Worm (Caenorhabditis elegans) whole organism, mixed stage, embryonic: ENCODE measurements around the gene F45E1.5.

Source experiments
- M03D4.4 ChIP-seq: sonication (generic microtip); optimal IDR thresholded peaks from 2 replicates; lab custom pipeline; 2017; ENCODE audit warnings: mild to moderate bottlenecking, missing genetic modification characterization, missing compliant biosample characterization
- bed-3 ChIP-seq: fragments of 200-800 bp; sonication (Bioruptor generic); optimal IDR thresholded peaks from 3 replicates; lab custom pipeline; 2018; ENCODE audit warnings: mild to moderate bottlenecking, missing genetic modification characterization, moderate library complexity, missing compliant biosample characterization
- blmp-1 ChIP-seq: fragments of 150-350 bp; optimal IDR thresholded peaks from 2 replicates; lab custom pipeline; 2014; ENCODE audit warnings: missing biosample characterization, missing genetic modification characterization
- ceh-39 ChIP-seq: fragments of 150-350 bp; optimal IDR thresholded peaks from 2 replicates; lab custom pipeline; 2014; ENCODE audit warnings: missing biosample characterization, missing genetic modification characterization
- ceh-83 ChIP-seq: fragments of 200-800 bp; sonication (Bioruptor generic); optimal IDR thresholded peaks from 2 replicates; lab custom pipeline; 2018; ENCODE audit warnings: mild to moderate bottlenecking, missing genetic modification characterization, missing compliant biosample characterization
- ces-1 ChIP-seq: fragments of 150-350 bp; optimal IDR thresholded peaks from 2 replicates; lab custom pipeline; 2014; ENCODE audit warnings: missing biosample characterization, missing genetic modification reagents, missing genetic modification characterization
- cnd-1 ChIP-seq: fragments of 200-800 bp; sonication (Bioruptor generic); optimal IDR thresholded peaks from 2 replicates; lab custom pipeline; 2018; ENCODE audit warnings: mild to moderate bottlenecking, missing genetic modification characterization, missing compliant biosample characterization
- drap-1 ChIP-seq: fragments of 200-800 bp; sonication (Bioruptor generic); optimal IDR thresholded peaks from 3 replicates; lab custom pipeline; 2018; ENCODE audit warnings: mild to moderate bottlenecking, missing genetic modification characterization, missing compliant biosample characterization
- elt-3 ChIP-seq: fragments of 150-350 bp; optimal IDR thresholded peaks from 2 replicates; lab custom pipeline; 2014; ENCODE audit warnings: missing biosample characterization, missing genetic modification characterization
- flh-1 ChIP-seq: fragments of 200-800 bp; sonication (Bioruptor generic); optimal IDR thresholded peaks from 2 replicates; lab custom pipeline; 2018; ENCODE audit warnings: mild to moderate bottlenecking, missing genetic modification characterization, moderate library complexity, missing compliant biosample characterization
- hlh-1 ChIP-seq: fragments of 150-350 bp; optimal IDR thresholded peaks from 2 replicates; lab custom pipeline; 2014; ENCODE audit warnings: missing biosample characterization, missing genetic modification reagents, missing genetic modification characterization
- lin-13 ChIP-seq: fragments of 150-350 bp; optimal IDR thresholded peaks from 2 replicates; lab custom pipeline; 2014; ENCODE audit warnings: missing biosample characterization, missing genetic modification characterization
- lin-32 ChIP-seq: fragments of 200-800 bp; sonication (Bioruptor generic); optimal IDR thresholded peaks from 2 replicates; lab custom pipeline; 2018; ENCODE audit warnings: mild to moderate bottlenecking, missing genetic modification characterization, missing compliant biosample characterization
- lsy-2 ChIP-seq: fragments of 150-350 bp; optimal IDR thresholded peaks from 2 replicates; lab custom pipeline; 2014; ENCODE audit warnings: missing biosample characterization, missing genetic modification characterization
- mab-5 ChIP-seq: fragments of 150-350 bp; optimal IDR thresholded peaks from 2 replicates; lab custom pipeline; 2014; ENCODE audit warnings: missing biosample characterization, missing genetic modification characterization
- mep-1 ChIP-seq: fragments of 150-350 bp; optimal IDR thresholded peaks from 2 replicates; lab custom pipeline; 2017; ENCODE audit warnings: missing biosample characterization, missing genetic modification reagents, missing genetic modification characterization, inconsistent platforms
- mls-2 ChIP-seq: sonication (generic microtip); optimal IDR thresholded peaks from 2 replicates; lab custom pipeline; 2016; ENCODE audit warnings: mild to moderate bottlenecking, missing genetic modification characterization, moderate library complexity, missing compliant biosample characterization
- nhr-12 ChIP-seq: fragments of 150-350 bp; optimal IDR thresholded peaks from 2 replicates; lab custom pipeline; 2014; ENCODE audit warnings: missing biosample characterization, missing genetic modification characterization
- nhr-2 ChIP-seq: fragments of 150-350 bp; optimal IDR thresholded peaks from 2 replicates; lab custom pipeline; 2014; ENCODE audit warnings: missing biosample characterization, missing genetic modification characterization
- nhr-28 ChIP-seq: fragments of 150-350 bp; optimal IDR thresholded peaks from 2 replicates; lab custom pipeline; 2014; ENCODE audit warnings: missing biosample characterization, missing genetic modification characterization
- nhr-76 ChIP-seq: sonication (generic microtip); optimal IDR thresholded peaks from 2 replicates; lab custom pipeline; 2017; ENCODE audit warnings: missing biosample characterization, missing genetic modification characterization
- pha-4 ChIP-seq: fragments of 150-350 bp; optimal IDR thresholded peaks from 2 replicates; lab custom pipeline; 2018; ENCODE audit warnings: missing biosample characterization, missing genetic modification reagents, missing genetic modification characterization
- sem-2 ChIP-seq: fragments of 200-800 bp; sonication (Bioruptor generic); optimal IDR thresholded peaks from 2 replicates; lab custom pipeline; 2018; ENCODE audit warnings: mild to moderate bottlenecking, missing genetic modification characterization, missing compliant biosample characterization
- snpc-4 ChIP-seq: fragments of 150-350 bp; optimal IDR thresholded peaks from 2 replicates; lab custom pipeline; 2014; ENCODE audit warnings: missing biosample characterization, missing genetic modification characterization
- sptf-1 ChIP-seq: sonication (generic microtip); optimal IDR thresholded peaks from 2 replicates; lab custom pipeline; 2017; ENCODE audit warnings: mild to moderate bottlenecking, missing genetic modification characterization, moderate library complexity, missing compliant biosample characterization
- tbx-8 ChIP-seq: fragments of 200-800 bp; sonication (Bioruptor generic); optimal IDR thresholded peaks from 2 replicates; lab custom pipeline; 2018; ENCODE audit warnings: mild to moderate bottlenecking, missing genetic modification characterization, moderate library complexity, missing compliant biosample characterization
- unc-120 ChIP-seq: sonication (generic microtip); optimal IDR thresholded peaks from 2 replicates; lab custom pipeline; 2017; ENCODE audit warnings: missing genetic modification characterization, missing compliant biosample characterization; ENCODE audit not compliant: poor library complexity, severe bottlenecking
- unc-39 ChIP-seq: fragments of 150-350 bp; optimal IDR thresholded peaks from 2 replicates; lab custom pipeline; 2014; ENCODE audit warnings: missing biosample characterization, missing genetic modification characterization
- unc-62 ChIP-seq: fragments of 150-350 bp; optimal IDR thresholded peaks from 2 replicates; lab custom pipeline; 2014; ENCODE audit warnings: missing biosample characterization, missing genetic modification reagents, missing genetic modification characterization
- zip-8 ChIP-seq: fragments of 150-350 bp; optimal IDR thresholded peaks from 2 replicates; lab custom pipeline; 2014; ENCODE audit warnings: missing biosample characterization, missing genetic modification characterization
- ztf-11 ChIP-seq: fragments of 150-350 bp; optimal IDR thresholded peaks from 2 replicates; lab custom pipeline; 2014; ENCODE audit warnings: missing biosample characterization, missing genetic modification characterization

The F45E1.5 gene

ce11 chrX:7976400-7976799 is at the start of gene F45E1.5:
Gene F45E1.5 (plus strand): TSS chrX:7976700.
- no peak for TF ChIP-seq mab-5
- TF ChIP-seq nhr-2 (tag; lab: Kevin White, UChicago) = no peak

- no peak for TF ChIP-seq unc-62 (GFP tag; lab: Kevin White, UChicago)
- no peak for TF ChIP-seq bed-3 (GFP tag; lab: Kevin White, UChicago)
- TF ChIP-seq drap-1 (GFP tag; lab: Kevin White, UChicago) = no peak
- no peak for TF ChIP-seq nhr-76
These were observed 46.0 kb upstream of the F45E1.5 start, which contains the start of gene zig-3 for ce11 chrX:7930450-7930849. Gene zig-3 (plus strand): TSS chrX:7930750.

DNA sequence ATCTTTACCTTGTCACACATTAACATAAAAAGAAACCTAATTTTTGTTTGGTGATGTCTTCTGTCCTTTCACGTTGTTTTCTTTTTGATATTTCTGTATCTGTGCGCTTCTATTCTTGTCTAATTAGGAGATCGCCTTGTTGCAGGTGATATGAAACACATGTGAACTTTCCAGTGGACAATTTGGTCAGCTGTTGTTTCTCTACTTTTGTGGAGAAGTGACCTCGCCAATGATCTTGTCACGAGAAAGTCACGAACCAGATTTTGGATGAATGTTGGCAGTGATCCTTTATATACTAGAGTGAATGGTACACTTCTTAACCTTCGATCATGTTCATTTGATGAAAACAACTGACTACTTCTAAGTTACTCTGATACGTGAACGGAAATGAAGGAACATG is 44.0 kb upstream of the F45E1.5 start:
- no peak for TF ChIP-seq lin-13 (tag; lab: Kevin White, UChicago)
- TF ChIP-seq unc-120 = no peak
- no peak for TF ChIP-seq drap-1 (GFP tag; lab: Kevin White, UChicago)
- TF ChIP-seq hlh-1 (tag; lab: Kevin White, UChicago) = no peak
- no peak for TF ChIP-seq ztf-11 (tag; lab: Kevin White, UChicago)
- no peak for TF ChIP-seq nhr-12 (tag; lab: Kevin White, UChicago)
- TF ChIP-seq unc-39 = no peak
- TF ChIP-seq snpc-4 = no peak

DNA sequence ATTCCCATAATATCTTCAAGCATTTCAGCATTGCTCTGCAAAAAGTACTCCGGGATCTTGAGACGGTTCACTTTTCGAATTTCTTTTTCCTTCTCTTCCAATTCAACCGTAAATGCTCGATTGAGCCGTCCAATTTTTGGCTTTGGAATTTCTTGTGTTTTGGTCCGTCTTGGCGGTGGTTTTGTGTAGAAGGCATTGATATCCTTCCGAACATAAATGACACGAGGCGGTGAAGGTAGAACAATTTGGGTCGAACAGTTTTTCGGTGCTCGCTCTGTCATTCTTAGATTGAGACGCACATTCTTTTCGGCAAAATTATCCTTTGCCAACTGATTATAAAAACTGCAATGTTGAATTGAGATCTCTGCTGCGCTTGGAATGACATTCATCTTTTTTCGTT is 33.8 kb upstream of the F45E1.5 start:
- TF ChIP-seq nhr-28 = no peak
- TF ChIP-seq snpc-4 = no peak
- no peak for TF ChIP-seq mep-1 (tag; lab: Kevin White, UChicago)
- TF ChIP-seq ceh-39 (tag; lab: Kevin White, UChicago) = no peak
- TF ChIP-seq M03D4.4 = no peak
- TF ChIP-seq lin-13 (tag; lab: Kevin White, UChicago) = no peak
- no peak for TF ChIP-seq lin-32
- TF ChIP-seq ztf-11 (tag; lab: Kevin White, UChicago) = no peak
- no peak for TF ChIP-seq mab-5
- no peak for TF ChIP-seq mls-2 (tag; lab: Kevin White, UChicago)
- no peak for TF ChIP-seq flh-1
- TF ChIP-seq unc-39 = no peak
- no peak for TF ChIP-seq blmp-1 (tag; lab: Kevin White, UChicago)
- no peak for TF ChIP-seq zip-8 (tag; lab: Kevin White, UChicago)
- TF ChIP-seq unc-62 (GFP tag; lab: Kevin White, UChicago) = no peak
- no peak for TF ChIP-seq nhr-2 (tag; lab: Kevin White, UChicago)
- TF ChIP-seq hlh-1 (tag; lab: Kevin White, UChicago) = no peak
- no peak for TF ChIP-seq nhr-12 (tag; lab: Kevin White, UChicago)

DNA sequence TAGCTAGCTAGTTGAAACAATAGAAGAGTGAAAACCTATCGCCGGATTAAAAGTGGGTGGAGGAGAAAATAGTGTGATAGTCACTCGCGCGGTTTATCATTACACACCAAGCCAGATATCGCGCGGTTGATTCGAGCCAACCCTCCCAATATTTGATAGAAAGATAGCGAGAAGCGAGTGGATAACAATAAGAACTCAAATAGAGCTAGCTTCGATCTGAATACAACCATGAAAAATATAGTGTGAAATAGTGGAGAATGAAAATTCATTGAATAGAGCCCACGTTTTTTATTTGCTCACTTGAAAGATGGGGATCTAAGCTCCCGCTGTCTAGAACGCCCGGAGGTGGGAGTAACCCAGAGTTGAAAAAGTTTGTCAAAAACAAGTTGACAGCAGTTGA is 31.5 kb upstream of the F45E1.5 start, which contains the start of gene tnt-3:
Gene tnt-3 (minus strand): TSS at position 101 of the 400 bp plus-strand sequence.
- TF ChIP-seq flh-1 (no peak), tbx-8 (GFP tag; lab: Kevin White, UChicago) (no peak), ces-1 (no peak), lin-13 (tag; lab: Kevin White, UChicago) (no peak), drap-1 (GFP tag; lab: Kevin White, UChicago) (no peak), pha-4 (tag; lab: Kevin White, UChicago) (no peak), snpc-4 (no peak), sptf-1 (no peak), sem-2 (GFP tag; lab: Kevin White, UChicago) (no peak), hlh-1 (tag; lab: Kevin White, UChicago) (no peak), mls-2 (tag; lab: Kevin White, UChicago) (no peak), lsy-2 (no peak), unc-62 (GFP tag; lab: Kevin White, UChicago) (no peak), ceh-39 (tag; lab: Kevin White, UChicago) (no peak), elt-3 (no peak), ceh-83 (GFP tag; lab: Kevin White, UChicago) (no peak), nhr-28 (no peak), M03D4.4 (no peak), cnd-1 (tag; lab: Kevin White, UChicago) (no peak)

ce11 chrX:7945438-7945837 is 31.1 kb upstream of the F45E1.5 start:
- TF ChIP-seq hlh-1 (tag; lab: Kevin White, UChicago) (peak; percentile 97), tbx-8 (GFP tag; lab: Kevin White, UChicago) (no peak)
- TF ChIP-seq, all 35 proteins: peak for 1
